Worm (Caenorhabditis elegans) whole organism, midembryonic: Measurements from ENCODE around the gene F52H3.6.
A peak's percentile ranks its signal among the peaks of the same experiment; 100 is the strongest.

ENCODE experiments used
- T22C8.4 ChIP-seq: fragments of 200-800 bp; sonication (Bioruptor generic); IDR thresholded peaks from 2 replicates; pipeline ENCODE4 v1.3.6; 2022; ENCODE audit warnings: missing genetic modification characterization, missing compliant biosample characterization
- cog-1 ChIP-seq: sonication (generic microtip); optimal IDR thresholded peaks from 2 replicates; lab custom pipeline; 2016; ENCODE audit warnings: missing genetic modification characterization, missing compliant biosample characterization
- flt-1 ChIP-seq: fragments of 200-800 bp; sonication (Bioruptor generic); IDR thresholded peaks from 2 replicates; pipeline ENCODE4 v1.3.6; 2022; ENCODE audit warnings: missing genetic modification characterization, missing compliant biosample characterization
- klf-2 ChIP-seq: fragments of 200-800 bp; sonication (Bioruptor generic); conservative IDR thresholded peaks from 2 replicates; pipeline ENCODE4 v1.3.6; 2022; ENCODE audit warnings: missing genetic modification reagents, missing genetic modification characterization, missing compliant biosample characterization
- med-1 ChIP-seq: sonication (generic microtip); optimal IDR thresholded peaks from 2 replicates; lab custom pipeline; 2017; ENCODE audit warnings: missing genetic modification characterization, mild to moderate bottlenecking, missing compliant biosample characterization, antibody characterized with exemption, missing genetic modification reagents; ENCODE audit not compliant: insufficient read depth
- ref-1 ChIP-seq: fragments of 200-800 bp; sonication (Bioruptor generic); conservative IDR thresholded peaks from 2 replicates; pipeline ENCODE4 v1.3.6; 2022; ENCODE audit warnings: missing genetic modification reagents, missing genetic modification characterization, missing compliant biosample characterization
- tab-1 ChIP-seq: fragments of 200-800 bp; sonication (Bioruptor generic); IDR thresholded peaks from 2 replicates; pipeline ENCODE4 v1.3.6; 2022; ENCODE audit warnings: missing genetic modification characterization, missing compliant biosample characterization
- ztf-23 ChIP-seq: fragments of 200-800 bp; sonication (Bioruptor generic); IDR thresholded peaks from 2 replicates; pipeline ENCODE4 v1.3.6; 2022; ENCODE audit warnings: missing genetic modification reagents, missing genetic modification characterization, missing compliant biosample characterization
- ztf-29 ChIP-seq: fragments of 200-800 bp; sonication (Bioruptor generic); IDR thresholded peaks from 2 replicates; pipeline ENCODE4 v1.3.6; 2022; ENCODE audit warnings: missing genetic modification reagents, missing genetic modification characterization, missing compliant biosample characterization

F52H3.6 gene

DNA sequence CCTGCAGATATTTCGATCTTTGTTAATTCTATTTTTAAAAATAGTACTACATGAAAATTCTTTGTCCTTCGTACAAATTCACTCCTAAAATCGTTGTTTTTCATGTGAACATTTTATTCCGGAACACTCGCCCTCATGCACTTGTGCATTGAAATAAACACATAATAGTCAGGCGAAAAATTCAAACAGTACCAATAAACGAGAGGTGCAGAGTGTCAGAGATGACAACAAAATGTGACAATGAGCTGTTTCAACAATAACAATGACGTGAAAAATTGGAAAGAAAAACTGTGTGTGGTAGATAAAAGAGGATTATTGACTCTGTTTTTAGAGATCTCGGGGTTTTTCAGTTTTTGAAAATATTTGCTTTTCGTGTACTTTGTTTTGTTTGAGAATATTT lies at the start of gene F52H3.6:
Gene F52H3.6 (minus strand): TSS at position 228 of the 400 bp plus-strand sequence.
- no peak for TF ChIP-seq ztf-29 (GFP tag; lab: Robert Waterston, UW)
- no peak for TF ChIP-seq cog-1 (tag; lab: Kevin White, UChicago)
- TF ChIP-seq T22C8.4: no peak
- no peak for TF ChIP-seq tab-1 (GFP tag; lab: Robert Waterston, UW)
- no peak for TF ChIP-seq ref-1 (GFP tag; lab: Robert Waterston, UW)
- TF ChIP-seq flt-1 (GFP tag; lab: Robert Waterston, UW): no peak
- TF ChIP-seq ztf-23 (GFP tag; lab: Robert Waterston, UW): no peak

DNA sequence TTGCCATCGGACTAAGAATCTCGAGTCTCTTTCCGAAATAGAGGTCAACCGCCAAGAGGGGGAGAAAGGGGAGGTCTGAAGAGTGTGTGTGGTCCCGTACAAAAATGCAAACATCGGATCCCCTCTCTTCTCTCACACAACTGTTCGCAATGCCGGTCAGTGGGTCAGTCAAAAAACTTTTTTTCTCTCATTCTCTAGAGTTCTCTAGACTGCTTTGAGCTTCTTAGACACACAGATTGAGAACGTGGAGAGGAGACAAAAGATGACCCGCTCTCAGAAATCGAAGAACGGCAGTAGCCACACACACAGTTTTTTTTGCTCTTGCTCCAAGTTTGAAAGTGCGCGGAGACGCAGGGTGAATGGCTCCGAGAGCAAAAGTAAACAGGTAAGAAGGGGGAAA lies 47.6 kb upstream of the F52H3.6 start:
- TF ChIP-seq ztf-29 (GFP tag; lab: Robert Waterston, UW) (no peak), T22C8.4 (no peak), klf-2 (GFP tag; lab: Robert Waterston, UW) (no peak), cog-1 (tag; lab: Kevin White, UChicago) (no peak), flt-1 (GFP tag; lab: Robert Waterston, UW) (peak; percentile 46; the same call in 1 of the 2 replicates), ztf-23 (GFP tag; lab: Robert Waterston, UW) (no peak)

DNA sequence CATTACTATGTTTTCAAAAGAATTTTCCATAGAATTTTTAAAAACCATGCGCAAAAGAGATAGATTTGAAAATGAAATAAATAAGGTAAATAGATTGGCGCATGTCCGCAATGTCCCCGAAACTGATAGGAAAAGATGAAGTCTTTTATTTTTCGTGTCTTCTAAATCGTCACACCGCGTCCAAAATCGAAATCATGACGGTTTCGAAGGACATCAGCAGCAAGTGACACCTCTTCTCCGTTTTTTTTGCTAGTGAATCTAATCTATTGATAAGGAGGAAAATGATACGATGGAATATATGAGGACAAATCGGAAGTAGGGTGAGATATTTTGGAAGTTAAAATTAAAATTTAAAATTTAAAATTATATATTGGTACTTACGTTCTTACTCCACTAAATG lies 45.8 kb upstream of the F52H3.6 start:
- TF ChIP-seq klf-2 (GFP tag; lab: Robert Waterston, UW): no peak
- TF ChIP-seq ztf-23 (GFP tag; lab: Robert Waterston, UW): no peak

DNA sequence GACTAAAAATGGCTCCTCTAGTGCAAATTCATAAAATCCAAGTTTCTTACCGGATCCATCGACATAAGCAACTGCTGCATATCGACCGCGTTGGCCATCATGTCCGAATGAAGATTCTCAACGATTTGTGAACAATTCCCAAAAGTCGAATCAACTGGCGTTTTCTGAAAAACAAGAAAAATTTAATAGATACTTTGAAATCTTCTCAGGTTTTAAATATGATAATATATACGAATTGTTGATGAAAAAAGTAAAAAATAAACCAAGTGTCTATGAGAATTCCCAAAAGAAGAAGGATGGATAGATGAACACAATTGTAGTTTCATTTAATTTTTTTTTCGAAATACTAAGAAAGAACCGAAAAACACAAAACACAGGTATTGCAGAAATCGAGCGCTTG lies 39.6 kb upstream of the F52H3.6 start, which contains the start of gene die-1:
Gene die-1 (minus strand): TSS at position 101 of the 400 bp plus-strand sequence.
- TF ChIP-seq T22C8.4: no peak
- TF ChIP-seq ztf-23 (GFP tag; lab: Robert Waterston, UW): no peak

DNA sequence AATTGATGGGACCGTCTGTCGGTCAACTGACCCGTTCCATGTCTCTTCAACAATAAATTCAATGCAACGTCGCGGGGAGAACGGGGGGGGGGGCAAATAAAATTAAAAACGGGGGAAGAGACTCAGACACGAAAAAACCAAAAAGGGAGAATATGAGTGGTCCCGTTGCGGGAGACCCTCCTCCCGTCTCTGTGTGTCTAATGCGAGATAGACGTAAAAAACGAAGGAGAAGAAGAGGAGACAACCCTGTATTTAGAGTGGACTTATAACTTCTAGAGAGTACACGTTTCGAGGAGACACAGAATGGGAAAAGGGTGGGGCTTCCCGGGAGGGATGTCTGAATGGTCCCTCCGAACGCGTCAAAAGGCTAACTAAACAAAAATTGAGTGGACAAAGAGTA lies 37.2 kb upstream of the F52H3.6 start:
- TF ChIP-seq T22C8.4 (no peak), klf-2 (GFP tag; lab: Robert Waterston, UW) (no peak), med-1 (no peak), ztf-23 (GFP tag; lab: Robert Waterston, UW) (peak; percentile 46; the same call in 1 of the 2 replicates), ref-1 (GFP tag; lab: Robert Waterston, UW) (no peak), flt-1 (GFP tag; lab: Robert Waterston, UW) (peak; percentile 69; the same call in 1 of the 2 replicates), cog-1 (tag; lab: Kevin White, UChicago) (peak; percentile 41), tab-1 (GFP tag; lab: Robert Waterston, UW) (peak; percentile 36; the same call in 1 of the 2 replicates), ztf-29 (GFP tag; lab: Robert Waterston, UW) (0 out of 2 replicates have a peak, but pooled peaks have one; percentile 22)

DNA sequence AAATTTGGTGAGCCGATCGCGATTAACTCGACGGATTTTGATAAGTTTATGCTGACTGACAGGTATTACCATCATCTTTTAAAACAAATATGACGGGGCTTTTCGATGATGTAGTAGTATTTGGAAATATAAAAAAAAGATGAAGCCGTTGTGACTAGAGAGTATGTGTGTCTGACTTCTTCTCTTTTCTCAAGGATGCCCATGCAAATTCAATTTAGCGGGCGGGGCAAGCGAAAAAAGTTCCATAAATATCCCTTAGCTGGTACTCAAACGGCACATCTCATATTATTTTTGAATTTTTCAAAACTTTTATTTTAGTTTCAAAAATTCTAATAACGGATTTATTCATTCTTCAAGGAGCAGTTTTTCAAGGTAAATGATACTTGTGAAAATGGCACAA lies 32.3 kb upstream of the F52H3.6 start, which contains the start of gene stg-1:
Gene stg-1 (minus strand): TSS at position 153 of the 400 bp plus-strand sequence.
- TF ChIP-seq cog-1 (tag; lab: Kevin White, UChicago) (no peak), ztf-23 (GFP tag; lab: Robert Waterston, UW) (no peak), tab-1 (GFP tag; lab: Robert Waterston, UW) (no peak), med-1 (no peak), ztf-29 (GFP tag; lab: Robert Waterston, UW) (no peak), ref-1 (GFP tag; lab: Robert Waterston, UW) (no peak), flt-1 (GFP tag; lab: Robert Waterston, UW) (no peak), klf-2 (GFP tag; lab: Robert Waterston, UW) (no peak), T22C8.4 (no peak)

DNA sequence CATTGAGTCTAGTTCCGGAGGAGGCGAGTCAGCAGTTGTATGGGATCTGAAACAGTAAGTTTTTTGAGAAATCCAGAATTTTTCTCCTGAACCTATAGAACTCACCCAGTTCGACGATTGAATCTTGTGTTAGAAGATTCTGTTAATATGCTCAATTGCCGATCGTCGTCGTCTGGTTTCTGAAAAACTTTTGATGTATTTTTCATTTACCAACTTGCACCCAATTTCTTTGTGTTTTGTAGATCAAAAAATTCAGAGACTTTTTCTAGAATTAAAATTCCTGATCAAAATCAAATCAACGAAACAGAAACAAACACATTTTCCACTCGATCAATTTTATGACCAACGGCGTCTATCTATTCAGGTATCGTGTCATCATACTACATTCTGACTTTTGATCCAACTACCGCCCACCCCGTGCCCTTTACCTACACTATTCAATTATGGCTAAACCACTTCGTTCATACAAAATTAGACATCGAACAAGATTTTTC lies 28.4 kb upstream of the F52H3.6 start, which contains the start of gene C18D1.2:
Gene C18D1.2 (plus strand): TSS at position 444 of the 494 bp plus-strand sequence.
- no peak for TF ChIP-seq flt-1 (GFP tag; lab: Robert Waterston, UW)
- TF ChIP-seq cog-1 (tag; lab: Kevin White, UChicago): no peak
- TF ChIP-seq klf-2 (GFP tag; lab: Robert Waterston, UW): no peak

DNA sequence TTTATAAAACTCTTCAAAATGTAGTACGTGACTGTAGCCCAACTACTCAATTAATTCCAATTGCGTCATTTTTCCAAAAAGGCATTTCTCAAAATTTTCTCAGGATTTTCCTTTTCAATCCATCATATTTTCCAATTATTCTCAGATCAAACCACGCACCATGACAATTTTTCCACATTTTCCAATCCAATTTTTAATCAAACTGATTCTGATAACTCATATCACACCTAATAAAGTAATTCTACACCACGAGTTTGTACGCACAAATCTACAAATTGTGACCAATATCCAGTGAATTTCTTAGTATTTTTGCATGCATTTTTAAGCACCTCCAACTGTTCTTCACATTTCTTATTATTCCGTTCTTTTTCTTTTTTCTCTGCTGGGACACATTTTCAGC lies 23.3 kb upstream of the F52H3.6 start:
- no peak for TF ChIP-seq ztf-29 (GFP tag; lab: Robert Waterston, UW)
- no peak for TF ChIP-seq med-1
- no peak for TF ChIP-seq T22C8.4
- TF ChIP-seq tab-1 (GFP tag; lab: Robert Waterston, UW): no peak
- no peak for TF ChIP-seq ztf-23 (GFP tag; lab: Robert Waterston, UW)
- no peak for TF ChIP-seq ref-1 (GFP tag; lab: Robert Waterston, UW)

DNA sequence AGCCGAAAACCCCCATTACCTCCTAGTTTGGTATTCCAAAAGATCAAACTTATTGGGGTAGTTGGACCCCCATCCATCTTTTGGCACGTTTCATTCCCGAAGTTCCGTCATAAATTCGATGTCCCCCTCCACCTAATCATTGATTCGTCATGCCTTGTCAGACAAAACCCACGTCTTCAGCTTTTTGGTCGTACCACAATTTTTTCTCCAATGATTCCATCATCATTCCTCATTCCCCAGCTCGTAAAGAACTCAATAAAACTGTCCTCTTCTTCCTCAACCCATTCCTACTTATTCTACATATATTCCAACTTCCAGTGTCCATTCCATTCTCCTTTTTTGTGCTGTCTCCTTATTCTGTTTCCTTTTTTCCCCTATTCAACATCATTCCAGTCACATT lies 20.3 kb upstream of the F52H3.6 start, which contains the start of gene flp-4:
Gene flp-4 (plus strand): TSS at position 301 of the 400 bp plus-strand sequence.
- TF ChIP-seq ztf-29 (GFP tag; lab: Robert Waterston, UW): no peak
- no peak for TF ChIP-seq T22C8.4
- TF ChIP-seq klf-2 (GFP tag; lab: Robert Waterston, UW): no peak
- no peak for TF ChIP-seq med-1
- no peak for TF ChIP-seq tab-1 (GFP tag; lab: Robert Waterston, UW)
- TF ChIP-seq ref-1 (GFP tag; lab: Robert Waterston, UW): no peak
- TF ChIP-seq ztf-23 (GFP tag; lab: Robert Waterston, UW): no peak
- no peak for TF ChIP-seq flt-1 (GFP tag; lab: Robert Waterston, UW)
- TF ChIP-seq cog-1 (tag; lab: Kevin White, UChicago): no peak

DNA sequence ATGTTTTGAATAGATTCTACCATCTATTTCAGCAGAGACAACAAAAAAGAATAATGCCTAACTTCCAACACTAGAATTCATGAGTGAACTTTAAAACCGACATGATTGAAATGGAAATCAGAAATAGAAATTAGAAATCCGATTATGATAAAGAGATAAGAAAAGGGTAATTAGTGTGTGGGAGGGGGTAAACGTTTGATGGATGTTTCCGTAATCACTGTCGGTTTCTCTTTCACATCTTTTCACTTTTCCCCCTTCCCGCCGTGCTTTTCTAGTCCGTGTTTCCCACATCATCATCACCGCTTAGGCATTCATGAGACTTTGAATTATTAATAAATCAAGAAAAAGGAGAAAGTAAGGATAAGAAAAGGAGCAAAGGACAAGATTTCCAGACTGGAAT lies 17.4 kb upstream of the F52H3.6 start:
- TF ChIP-seq med-1: no peak

DNA sequence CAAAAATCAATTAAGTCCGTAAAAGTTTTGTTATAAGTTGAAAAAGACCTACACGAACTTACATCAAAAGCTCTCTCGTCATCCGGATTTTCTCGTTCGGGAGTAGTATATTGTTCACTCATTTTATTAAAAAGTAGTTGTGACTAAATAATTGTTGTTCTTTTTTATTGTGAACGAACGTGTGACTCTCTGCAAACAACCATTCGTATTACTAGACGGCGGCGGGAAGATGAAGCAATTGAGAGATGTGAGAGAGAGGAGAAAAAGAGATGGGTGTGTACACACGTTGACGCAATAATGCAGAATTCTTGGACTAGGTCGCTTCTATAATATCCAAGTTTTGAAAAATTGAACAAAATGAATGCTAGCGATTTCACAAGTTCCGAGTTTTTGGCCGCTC lies 16.7 kb upstream of the F52H3.6 start, which contains the start of the genes F52H3.11 and bath-38:
Gene F52H3.11 (minus strand): TSS at position 203 of the 400 bp plus-strand sequence.
Gene bath-38 (minus strand): TSS at position 310 of the 400 bp plus-strand sequence.
- TF ChIP-seq med-1: no peak
- TF ChIP-seq ztf-29 (GFP tag; lab: Robert Waterston, UW): no peak
- no peak for TF ChIP-seq klf-2 (GFP tag; lab: Robert Waterston, UW)
- no peak for TF ChIP-seq ref-1 (GFP tag; lab: Robert Waterston, UW)
- TF ChIP-seq tab-1 (GFP tag; lab: Robert Waterston, UW): no peak
- no peak for TF ChIP-seq cog-1 (tag; lab: Kevin White, UChicago)
- TF ChIP-seq T22C8.4: no peak
- no peak for TF ChIP-seq flt-1 (GFP tag; lab: Robert Waterston, UW)
- TF ChIP-seq ztf-23 (GFP tag; lab: Robert Waterston, UW): no peak
